Worm (Caenorhabditis elegans) whole organism, midembryonic: Measurements from ENCODE around the gene C16C10.1.

Experiments
- cog-1 ChIP-seq: sonication (generic microtip); optimal IDR thresholded peaks from 2 replicates; lab custom pipeline; 2016; ENCODE audit warnings: missing genetic modification characterization, missing compliant biosample characterization
- flt-1 ChIP-seq: fragments of 200-800 bp; sonication (Bioruptor generic); IDR thresholded peaks from 2 replicates; pipeline ENCODE4 v1.3.6; 2022; ENCODE audit warnings: missing genetic modification characterization, missing compliant biosample characterization
- med-1 ChIP-seq: sonication (generic microtip); optimal IDR thresholded peaks from 2 replicates; lab custom pipeline; 2017; ENCODE audit warnings: missing genetic modification characterization, mild to moderate bottlenecking, missing compliant biosample characterization, antibody characterized with exemption, missing genetic modification reagents; ENCODE audit not compliant: insufficient read depth
- tab-1 ChIP-seq: fragments of 200-800 bp; sonication (Bioruptor generic); IDR thresholded peaks from 2 replicates; pipeline ENCODE4 v1.3.6; 2022; ENCODE audit warnings: missing genetic modification characterization, missing compliant biosample characterization
- ztf-23 ChIP-seq: fragments of 200-800 bp; sonication (Bioruptor generic); IDR thresholded peaks from 2 replicates; pipeline ENCODE4 v1.3.6; 2022; ENCODE audit warnings: missing genetic modification reagents, missing genetic modification characterization, missing compliant biosample characterization

ce11 chrIII:4204072-4204471 lies 22.8 kb upstream of the C16C10.1 start, which contains the start of the genes pelo-1 and R74.7:
- TF ChIP-seq ztf-23 = no peak
- no peak for TF ChIP-seq flt-1 (GFP tag; lab: Robert Waterston, UW)
- TF ChIP-seq med-1 (GFP tag; lab: Kevin White, UChicago) = no peak
- TF ChIP-seq tab-1 (GFP tag; lab: Robert Waterston, UW) = no peak
- TF ChIP-seq cog-1 (tag; lab: Kevin White, UChicago) = no peak
